Worm (Caenorhabditis elegans) whole organism, L4 larva: ENCODE measurements around the gene str-178.

Experiments
- Y5F2A.4 ChIP-seq: fragments of 200-800 bp; sonication (Bioruptor generic); optimal IDR thresholded peaks from 2 replicates; lab custom pipeline; 2018; ENCODE audit warnings: mild to moderate bottlenecking, missing genetic modification characterization, missing compliant biosample characterization
- ama-1 ChIP-seq: fragments of 150-350 bp; optimal IDR thresholded peaks from 2 replicates; lab custom pipeline; 2014; ENCODE audit warnings: inconsistent platforms, mixed read lengths
- ceh-28 ChIP-seq: fragments of 150-350 bp; optimal IDR thresholded peaks from 2 replicates; lab custom pipeline; 2014; ENCODE audit warnings: missing biosample characterization, missing genetic modification reagents, missing genetic modification characterization
- ctbp-1 ChIP-seq: fragments of 200-800 bp; sonication (Bioruptor generic); IDR thresholded peaks from 2 replicates; pipeline ENCODE4 v1.3.6; 2022; ENCODE audit warnings: missing genetic modification reagents, missing genetic modification characterization, missing compliant biosample characterization
- fos-1 ChIP-seq: fragments of 150-350 bp; optimal IDR thresholded peaks from 2 replicates; lab custom pipeline; 2014; ENCODE audit warnings: missing biosample characterization, missing genetic modification characterization
- lin-39 ChIP-seq: fragments of 150-350 bp; optimal IDR thresholded peaks from 2 replicates; lab custom pipeline; 2014; ENCODE audit warnings: missing biosample characterization, missing genetic modification reagents, missing genetic modification characterization
- mep-1 ChIP-seq: fragments of 150-350 bp; sonication (generic microtip); optimal IDR thresholded peaks from 3 replicates; lab custom pipeline; 2014; ENCODE audit warnings: missing biosample characterization, missing genetic modification characterization
- pha-4 ChIP-seq, 2 experiments: fragments of 150-350 bp in 1 of 2; fragments of 200-800 bp in 1 of 2; sonication (Bioruptor generic) in 1 of 2; IDR thresholded peaks in 1 of 2; optimal IDR thresholded peaks in 1 of 2; 2 replicates each; pipeline versions ENCODE4 v1.3.6 to Lab custom; 2014 to 2022; ENCODE audit warnings: missing genetic modification characterization in 2 of 2, missing genetic modification reagents in 2 of 2, missing biosample characterization in 1 of 2, missing compliant biosample characterization in 1 of 2
- unc-39 ChIP-seq: sonication (generic microtip); optimal IDR thresholded peaks from 2 replicates; lab custom pipeline; 2017; ENCODE audit warnings: missing biosample characterization, missing genetic modification characterization

DNA sequence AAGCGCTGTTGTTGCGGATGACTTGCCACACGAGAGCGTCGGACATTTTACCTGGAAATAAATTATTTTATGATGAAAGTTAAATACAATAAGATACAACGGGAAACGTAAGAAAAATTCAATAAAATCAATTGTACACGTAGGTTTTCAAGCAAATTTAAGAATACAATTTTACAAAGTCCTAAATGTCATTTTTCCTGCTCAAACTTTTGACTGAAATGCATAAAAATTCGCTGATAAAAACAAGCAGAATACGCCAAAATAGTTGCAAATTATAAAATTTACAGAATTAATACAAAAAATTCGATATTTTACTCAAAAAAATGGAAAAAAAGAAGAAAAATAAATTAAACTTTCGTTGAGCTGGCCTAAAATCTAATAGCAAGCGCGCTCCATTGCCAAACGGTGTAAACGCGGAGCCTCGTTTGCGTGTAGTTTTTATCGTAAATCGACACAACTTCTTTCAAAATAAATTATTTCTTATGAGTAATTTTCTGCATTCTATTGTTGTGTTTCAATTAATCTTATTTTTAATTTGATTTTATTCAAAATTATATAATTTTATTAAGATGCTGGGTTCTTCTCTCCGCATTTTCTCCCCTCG is 11.8 kb upstream of the str-178 start, which contains the start of the genes rpl-28 and mrpl-49:
- TF ChIP-seq ama-1 (lab: Kevin White, UChicago): peak; percentile 17
- no peak for TF ChIP-seq lin-39
- no peak for TF ChIP-seq Y5F2A.4 (GFP tag; lab: Kevin White, UChicago)
- TF ChIP-seq fos-1 (tag; lab: Kevin White, UChicago): no peak
- no peak for TF ChIP-seq unc-39 (tag; lab: Kevin White, UChicago)
- no peak for TF ChIP-seq ctbp-1 (GFP tag; lab: Robert Waterston, UW)
- no peak for TF ChIP-seq ceh-28 (tag; lab: Kevin White, UChicago)
- no peak for TF ChIP-seq pha-4 (GFP tag; IDR thresholded peaks at IDR 0.05; lab: Robert Waterston, UW)
- TF ChIP-seq pha-4 (tag; optimal IDR thresholded peaks at IDR 0.05; lab: Kevin White, UChicago): no peak
- TF ChIP-seq mep-1 (tag; lab: Kevin White, UChicago): peak; percentile 86
